Fruit fly (Drosophila melanogaster) whole organism, embryonic: ENCODE data around the gene slp1.

Experiments used
- Abd-B ChIP-seq: fragments of 200-800 bp; sonication (Bioruptor generic); optimal IDR thresholded peaks from 2 replicates; lab custom pipeline; 2018; ENCODE audit warnings: missing biosample characterization, mild to moderate bottlenecking, missing genetic modification characterization, moderate library complexity
- Atf-2 ChIP-seq: fragments of 200-800 bp; sonication (Bioruptor generic); optimal IDR thresholded peaks from 2 replicates; lab custom pipeline; 2016; ENCODE audit warnings: missing biosample characterization, missing genetic modification characterization
- CG10366 ChIP-seq: fragments of 200-800 bp; sonication (Bioruptor generic); IDR thresholded peaks from 2 replicates; pipeline ENCODE4 v1.3.6; 2022; ENCODE audit warnings: missing biosample characterization, missing genetic modification characterization
- CG12219 ChIP-seq: fragments of 200-800 bp; sonication (Bioruptor generic); optimal IDR thresholded peaks from 3 replicates; lab custom pipeline; 2018; ENCODE audit warnings: missing biosample characterization, mild to moderate bottlenecking, missing genetic modification characterization
- CG13123 ChIP-seq: fragments of 200-800 bp; sonication (Bioruptor generic); optimal IDR thresholded peaks from 2 replicates; lab custom pipeline; 2016; ENCODE audit warnings: missing biosample characterization, missing genetic modification characterization
- CG15601 ChIP-seq: fragments of 200-800 bp; sonication (Bioruptor generic); optimal IDR thresholded peaks from 3 replicates; lab custom pipeline; 2019; ENCODE audit warnings: missing biosample characterization, mild to moderate bottlenecking, missing genetic modification characterization, moderate library complexity
- CG15696 ChIP-seq: fragments of 200-800 bp; sonication (Bioruptor generic); optimal IDR thresholded peaks from 2 replicates; lab custom pipeline; 2019; ENCODE audit warnings: missing biosample characterization, mild to moderate bottlenecking, missing genetic modification characterization, moderate library complexity
- CG16815 ChIP-seq: fragments of 200-800 bp; sonication (Bioruptor generic); optimal IDR thresholded peaks from 3 replicates; lab custom pipeline; 2017; ENCODE audit warnings: missing biosample characterization, mild to moderate bottlenecking, missing genetic modification characterization
- CG18599 ChIP-seq: fragments of 200-800 bp; sonication (Bioruptor generic); optimal IDR thresholded peaks from 3 replicates; lab custom pipeline; 2017; ENCODE audit warnings: missing biosample characterization, missing genetic modification characterization, mild to moderate bottlenecking, moderate library complexity, missing genetic modification reagents
- CG2712 ChIP-seq: fragments of 200-800 bp; optimal IDR thresholded peaks from 3 replicates; lab custom pipeline; 2019; ENCODE audit warnings: missing biosample characterization, mild to moderate bottlenecking, missing genetic modification characterization, moderate library complexity
- CG2875 ChIP-seq: fragments of 200-800 bp; sonication (Bioruptor generic); optimal IDR thresholded peaks from 2 replicates; lab custom pipeline; 2017; ENCODE audit warnings: missing biosample characterization, mild to moderate bottlenecking, missing genetic modification characterization, missing genetic modification reagents
- CG3065 ChIP-seq: fragments of 200-800 bp; sonication (Bioruptor generic); optimal IDR thresholded peaks from 2 replicates; lab custom pipeline; 2016; ENCODE audit warnings: missing biosample characterization, missing genetic modification characterization
- CG31388 ChIP-seq: fragments of 200-800 bp; sonication (Bioruptor generic); optimal IDR thresholded peaks from 2 replicates; lab custom pipeline; 2016; ENCODE audit warnings: missing biosample characterization, missing genetic modification characterization
- CG32767 ChIP-seq: fragments of 200-800 bp; sonication (Bioruptor generic); IDR thresholded peaks from 2 replicates; pipeline ENCODE4 v1.3.6; 2022; ENCODE audit warnings: missing biosample characterization, missing genetic modification characterization
- CG3726 ChIP-seq: fragments of 200-800 bp; sonication (Bioruptor generic); IDR thresholded peaks from 3 replicates; pipeline ENCODE4, ENCODE4 v1.3.6; 2022; ENCODE audit warnings: missing biosample characterization, missing genetic modification characterization
- CG4360 ChIP-seq: fragments of 200-800 bp; sonication (Bioruptor generic); IDR thresholded peaks from 2 replicates; pipeline ENCODE4 v1.3.6; 2022; ENCODE audit warnings: missing biosample characterization, missing genetic modification characterization
- CG4854 ChIP-seq: fragments of 200-800 bp; sonication (Bioruptor generic); optimal IDR thresholded peaks from 2 replicates; lab custom pipeline; 2016; ENCODE audit warnings: missing biosample characterization, missing genetic modification characterization, inconsistent platforms
- CG6765 ChIP-seq: fragments of 200-800 bp; sonication (Bioruptor generic); optimal IDR thresholded peaks from 3 replicates; lab custom pipeline; 2017; ENCODE audit warnings: missing biosample characterization, mild to moderate bottlenecking, missing genetic modification characterization
- CG6791 ChIP-seq: fragments of 200-800 bp; sonication (Bioruptor generic); IDR thresholded peaks from 3 replicates; pipeline ENCODE4 v1.3.6; 2022; ENCODE audit warnings: missing biosample characterization, missing genetic modification characterization; ENCODE audit not compliant: partially characterized antibody
- CG7372 ChIP-seq: fragments of 200-800 bp; sonication (Bioruptor generic); IDR thresholded peaks from 2 replicates; pipeline ENCODE4 v1.3.6; 2022; ENCODE audit warnings: missing biosample characterization, missing genetic modification characterization
- CG7556 ChIP-seq: fragments of 200-800 bp; sonication (Bioruptor generic); optimal IDR thresholded peaks from 2 replicates; lab custom pipeline; 2017; ENCODE audit warnings: missing biosample characterization, mild to moderate bottlenecking, missing genetic modification characterization
- CG8089 ChIP-seq: fragments of 200-800 bp; sonication (Bioruptor generic); optimal IDR thresholded peaks from 3 replicates; lab custom pipeline; 2016; ENCODE audit warnings: missing biosample characterization, missing genetic modification characterization
- CkIIα-i1 ChIP-seq: fragments of 200-800 bp; sonication (Bioruptor generic); IDR thresholded peaks from 2 replicates; pipeline ENCODE4 v1.3.6; 2022; ENCODE audit warnings: missing biosample characterization, missing genetic modification characterization
- Dp ChIP-seq: fragments of 200-800 bp; sonication (Bioruptor generic); optimal IDR thresholded peaks from 2 replicates; lab custom pipeline; 2018; ENCODE audit warnings: missing biosample characterization, mild to moderate bottlenecking, missing genetic modification characterization, moderate library complexity
- Hey ChIP-seq: fragments of 200-800 bp; sonication (Bioruptor generic); optimal IDR thresholded peaks from 3 replicates; lab custom pipeline; 2018; ENCODE audit warnings: missing biosample characterization, mild to moderate bottlenecking, missing genetic modification characterization
- Hsf ChIP-seq: fragments of 200-800 bp; sonication (Bioruptor generic); optimal IDR thresholded peaks from 3 replicates; lab custom pipeline; 2016; ENCODE audit warnings: missing biosample characterization, missing genetic modification characterization
- MBD-R2 ChIP-seq: fragments of 200-800 bp; sonication (Bioruptor generic); IDR thresholded peaks from 2 replicates; pipeline ENCODE4 v1.3.6; 2022; ENCODE audit warnings: missing biosample characterization, missing genetic modification characterization
- NK7.1 ChIP-seq: fragments of 200-800 bp; sonication (Bioruptor generic); optimal IDR thresholded peaks from 3 replicates; lab custom pipeline; 2016; ENCODE audit warnings: missing biosample characterization, missing genetic modification characterization
- Oaz ChIP-seq: fragments of 200-800 bp; sonication (Bioruptor generic); IDR thresholded peaks from 2 replicates; pipeline ENCODE4 v1.3.6; 2022; ENCODE audit warnings: missing biosample characterization, missing genetic modification characterization
- Six4 ChIP-seq: fragments of 200-800 bp; sonication (Bioruptor generic); optimal IDR thresholded peaks from 2 replicates; lab custom pipeline; 2016; ENCODE audit warnings: missing biosample characterization, missing genetic modification characterization
- ac ChIP-seq: fragments of 200-800 bp; sonication (Bioruptor generic); optimal IDR thresholded peaks from 3 replicates; lab custom pipeline; 2017; ENCODE audit warnings: missing biosample characterization, mild to moderate bottlenecking, missing genetic modification characterization
- bcd ChIP-seq: fragments of 200-800 bp; sonication (Bioruptor generic); optimal IDR thresholded peaks from 2 replicates; lab custom pipeline; 2017; ENCODE audit warnings: missing biosample characterization, mild to moderate bottlenecking, missing genetic modification characterization
- cad ChIP-seq: fragments of >200 bp; optimal IDR thresholded peaks from 2 replicates; lab custom pipeline; 2017; ENCODE audit warnings: missing biosample characterization, missing genetic modification characterization
- dan ChIP-seq: fragments of 200-800 bp; sonication (Bioruptor generic); IDR thresholded peaks from 2 replicates; pipeline ENCODE4 v1.3.6; 2022; ENCODE audit warnings: missing biosample characterization, missing genetic modification characterization
- danr ChIP-seq: fragments of 200-800 bp; sonication (Bioruptor generic); IDR thresholded peaks from 2 replicates; pipeline ENCODE4 v1.3.6; 2022; ENCODE audit warnings: missing biosample characterization, missing genetic modification characterization
- esg ChIP-seq: fragments of 200-800 bp; sonication (Bioruptor generic); conservative IDR thresholded peaks from 2 replicates; pipeline ENCODE4 v1.3.6; 2022; ENCODE audit warnings: missing biosample characterization, missing genetic modification characterization
- gce ChIP-seq: fragments of 200-800 bp; sonication (Bioruptor generic); IDR thresholded peaks from 3 replicates; pipeline ENCODE4 v1.3.6; 2022; ENCODE audit warnings: missing biosample characterization, missing genetic modification characterization
- gem ChIP-seq: fragments of 200-800 bp; sonication (Bioruptor generic); optimal IDR thresholded peaks from 2 replicates; lab custom pipeline; 2019; ENCODE audit warnings: missing biosample characterization, mild to moderate bottlenecking, missing genetic modification characterization, moderate library complexity
- luna ChIP-seq: fragments of 200-800 bp; sonication (Bioruptor generic); optimal IDR thresholded peaks from 2 replicates; lab custom pipeline; 2016; ENCODE audit warnings: missing biosample characterization, missing genetic modification characterization
- nau ChIP-seq: fragments of 200-800 bp; sonication (Bioruptor generic); optimal IDR thresholded peaks from 3 replicates; lab custom pipeline; 2017; ENCODE audit warnings: missing biosample characterization, mild to moderate bottlenecking, missing genetic modification characterization, missing genetic modification reagents
- odd ChIP-seq: fragments of 200-800 bp; sonication (Bioruptor generic); optimal IDR thresholded peaks from 2 replicates; lab custom pipeline; 2017; ENCODE audit warnings: missing biosample characterization, mild to moderate bottlenecking, missing genetic modification characterization
- org-1 ChIP-seq: fragments of 200-800 bp; sonication (Bioruptor generic); optimal IDR thresholded peaks from 2 replicates; lab custom pipeline; 2017; ENCODE audit warnings: missing biosample characterization, missing genetic modification characterization
- otp ChIP-seq: fragments of 200-800 bp; sonication (Bioruptor generic); IDR thresholded peaks from 3 replicates; pipeline ENCODE4, ENCODE4 v1.3.6; 2022; ENCODE audit warnings: missing biosample characterization, missing genetic modification characterization
- peb ChIP-seq: fragments of 200-800 bp; sonication (Bioruptor generic); IDR thresholded peaks from 2 replicates; pipeline ENCODE4 v1.3.6; 2022; ENCODE audit warnings: missing biosample characterization, missing genetic modification characterization
- pfk ChIP-seq: fragments of 200-800 bp; sonication (Bioruptor generic); optimal IDR thresholded peaks from 2 replicates; lab custom pipeline; 2018; ENCODE audit warnings: missing biosample characterization, mild to moderate bottlenecking, missing genetic modification characterization, moderate library complexity
- pros ChIP-seq: fragments of 200-800 bp; sonication (Bioruptor generic); optimal IDR thresholded peaks from 3 replicates; lab custom pipeline; 2019; ENCODE audit warnings: missing biosample characterization, mild to moderate bottlenecking, missing genetic modification characterization, moderate library complexity
- schlank ChIP-seq: fragments of 200-800 bp; sonication (Bioruptor generic); optimal IDR thresholded peaks from 2 replicates; lab custom pipeline; 2018; ENCODE audit warnings: missing biosample characterization, mild to moderate bottlenecking, missing genetic modification characterization
- shn ChIP-seq: fragments of 200-800 bp; sonication (Bioruptor generic); optimal IDR thresholded peaks from 3 replicates; lab custom pipeline; 2016; ENCODE audit warnings: missing biosample characterization, missing genetic modification characterization
- sna ChIP-seq: fragments of 200-800 bp; sonication (Bioruptor generic); IDR thresholded peaks from 2 replicates; pipeline ENCODE4 v1.3.6; 2022; ENCODE audit warnings: missing biosample characterization, missing genetic modification characterization; ENCODE audit not compliant: partially characterized antibody
- usp ChIP-seq: fragments of >200 bp; optimal IDR thresholded peaks from 2 replicates; lab custom pipeline; 2017; ENCODE audit warnings: missing biosample characterization, missing genetic modification characterization

The slp1 gene

dm6 chr2L:3802818-3803456, 22.5 kb upstream of the slp1 start (continued):
- TF ChIP-seq cad (GFP tag; lab: Kevin White, UChicago) = no peak
- TF ChIP-seq dan (GFP tag; lab: Robert Waterston, UW) = no peak
- no peak for TF ChIP-seq pfk
- no peak for TF ChIP-seq usp (GFP tag; lab: Kevin White, UChicago)
- peak; percentile 52; the same call in 1 of the 3 replicates for TF ChIP-seq otp
- TF ChIP-seq CG6791 (GFP tag; lab: Robert Waterston, UW) = no peak
- TF ChIP-seq gem (tag; lab: Kevin White, UChicago) = peak; percentile 86
- TF ChIP-seq CG4854 (GFP tag; lab: Kevin White, UChicago) = no peak
- TF ChIP-seq Hey (tag; lab: Kevin White, UChicago) = no peak
- no peak for TF ChIP-seq CG15601 (tag; lab: Kevin White, UChicago)
- peak; percentile 46; the same call in 1 of the 3 replicates for TF ChIP-seq gce
- TF ChIP-seq CG18599 = peak; percentile 75
- TF ChIP-seq bcd (GFP tag; lab: Kevin White, UChicago) = peak; percentile 54
- TF ChIP-seq CG2875 (GFP tag; lab: Kevin White, UChicago) = peak; percentile 48
- 0 out of 2 replicates have a peak, but pooled peaks have one; percentile 29 for TF ChIP-seq esg (GFP tag; lab: Robert Waterston, UW)
- TF ChIP-seq pros = no peak
- TF ChIP-seq CG31388 = peak; percentile 20
- TF ChIP-seq Atf-2 = no peak
- TF ChIP-seq luna = no peak
- no peak for TF ChIP-seq CkIIα-i1 (GFP tag; lab: Robert Waterston, UW)
- TF ChIP-seq ac (GFP tag; lab: Kevin White, UChicago) = no peak
- TF ChIP-seq Abd-B = peak; percentile 44
- TF ChIP-seq schlank (tag; lab: Kevin White, UChicago) = peak; percentile 56
- TF ChIP-seq CG8089 (GFP tag; lab: Kevin White, UChicago) = no peak
- TF ChIP-seq sna (GFP tag; lab: Robert Waterston, UW) = no peak
- TF ChIP-seq CG13123 (GFP tag; lab: Kevin White, UChicago) = no peak
- TF ChIP-seq CG7372 (GFP tag; lab: Robert Waterston, UW) = no peak; the same call in 1 of the 2 replicates
- peak; percentile 46 for TF ChIP-seq CG6765 (GFP tag; lab: Kevin White, UChicago)
- peak; percentile 34 for TF ChIP-seq CG15696 (tag; lab: Kevin White, UChicago)
- peak; percentile 28 for TF ChIP-seq CG7556 (GFP tag; lab: Kevin White, UChicago)
- TF ChIP-seq peb = no peak
- peak; percentile 61 for TF ChIP-seq CG10366 (GFP tag; lab: Robert Waterston, UW)
- TF ChIP-seq odd (GFP tag; lab: Kevin White, UChicago) = no peak
- TF ChIP-seq shn (GFP tag; lab: Kevin White, UChicago) = peak; percentile 34
- no peak for TF ChIP-seq danr
- TF ChIP-seq NK7.1 (GFP tag; lab: Kevin White, UChicago) = no peak
- TF ChIP-seq CG4360 (GFP tag; lab: Robert Waterston, UW) = no peak
- TF ChIP-seq CG12219 = peak; percentile 55
- TF ChIP-seq CG2712 = peak; percentile 59
- no peak for TF ChIP-seq nau (GFP tag; lab: Kevin White, UChicago)
- 0 out of 3 replicates have a peak, but pooled peaks have one; percentile 19 for TF ChIP-seq CG3726
- TF ChIP-seq CG3065 = no peak
- peak; percentile 54 for TF ChIP-seq Dp (GFP tag; lab: Kevin White, UChicago)
- peak; percentile 35 for TF ChIP-seq CG32767 (GFP tag; lab: Robert Waterston, UW)
- TF ChIP-seq org-1 = peak; percentile 35
- peak; percentile 62 for TF ChIP-seq Hsf
- TF ChIP-seq CG16815 (GFP tag; lab: Kevin White, UChicago) = peak; percentile 18
- TF ChIP-seq Oaz (GFP tag; lab: Robert Waterston, UW) = no peak; the same call in 1 of the 2 replicates
- TF ChIP-seq MBD-R2 (GFP tag; lab: Robert Waterston, UW) = peak; percentile 39; the same call in 1 of the 2 replicates
- TF ChIP-seq Six4 (GFP tag; lab: Kevin White, UChicago) = peak; percentile 39
